Fruit fly (Drosophila melanogaster) whole organism, embryonic: ENCODE results near the gene CG3632.

ENCODE experiments used
- H2.0 ChIP-seq: fragments of 200-800 bp; sonication (Bioruptor generic); IDR thresholded peaks from 2 replicates; pipeline ENCODE4 v1.3.6; 2022; ENCODE audit warnings: missing biosample characterization, missing genetic modification characterization
- cad ChIP-seq: fragments of >200 bp; optimal IDR thresholded peaks from 2 replicates; lab custom pipeline; 2017; ENCODE audit warnings: missing biosample characterization, missing genetic modification characterization
- hb ChIP-seq: fragments of 200-800 bp; sonication (Bioruptor generic); IDR thresholded peaks from 3 replicates; pipeline ENCODE4 v1.3.6; 2022; ENCODE audit warnings: missing biosample characterization, missing genetic modification characterization; ENCODE audit not compliant: partially characterized antibody
- prd ChIP-seq, 3 experiments: fragments of >200 bp in 2 of 3; fragments of 200-800 bp in 1 of 3; sonication (Bioruptor generic) in 1 of 3; optimal IDR thresholded peaks in 2 of 3; IDR thresholded peaks in 1 of 3; 2 replicates in 2 of 3; 3 replicates in 1 of 3; pipeline versions ENCODE4 v1.3.6 to Lab custom; 2017 to 2022; ENCODE audit warnings: missing biosample characterization in 1 of 3, missing genetic modification characterization in 1 of 3
- unpg ChIP-seq: fragments of 200-800 bp; sonication (Bioruptor generic); optimal IDR thresholded peaks from 3 replicates; lab custom pipeline; 2018; ENCODE audit warnings: missing biosample characterization, mild to moderate bottlenecking, missing genetic modification characterization, moderate library complexity
- usp ChIP-seq: fragments of >200 bp; optimal IDR thresholded peaks from 2 replicates; lab custom pipeline; 2017; ENCODE audit warnings: missing biosample characterization, missing genetic modification characterization

DNA sequence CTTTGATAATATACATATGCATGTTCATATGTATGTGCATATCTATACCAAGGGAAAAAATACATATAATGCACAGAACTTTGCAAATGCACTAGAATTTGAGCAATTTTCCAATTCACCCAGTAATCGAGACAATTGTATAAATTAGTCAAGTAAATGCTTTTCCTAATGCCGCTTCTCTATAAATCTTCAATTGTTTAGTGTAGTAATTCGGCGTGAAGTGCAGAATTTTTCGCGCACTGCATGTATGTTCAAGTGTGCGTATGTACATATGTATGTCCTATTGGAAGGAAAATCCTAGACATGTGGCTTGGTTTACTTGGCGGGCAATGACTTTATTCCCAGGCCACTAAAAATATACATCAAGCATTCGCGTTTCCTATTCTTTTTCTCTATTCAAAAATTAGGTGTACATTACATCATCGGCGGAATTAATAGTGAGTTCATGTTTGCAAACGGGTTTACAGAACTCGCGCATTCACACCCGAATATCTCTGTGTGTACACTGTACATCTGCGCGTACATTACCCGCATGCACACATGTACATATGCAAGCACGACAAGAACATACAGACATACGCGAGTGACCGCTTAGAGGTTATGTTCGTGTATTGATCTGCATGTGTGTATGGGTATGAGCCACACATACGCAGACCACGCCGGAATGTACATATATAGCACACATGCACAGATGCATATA, 22.5 kb downstream of the CG3632 start:
- no peak for TF ChIP-seq H2.0 (GFP tag; lab: Robert Waterston, UW)
- no peak for TF ChIP-seq prd (optimal IDR thresholded peaks at IDR 0.05; lab: Kevin White, UChicago)
- TF ChIP-seq prd (GFP tag; IDR thresholded peaks at IDR 0.05; lab: Robert Waterston, UW), result no peak
- no peak for TF ChIP-seq cad (GFP tag; lab: Kevin White, UChicago)
- TF ChIP-seq unpg (GFP tag; lab: Kevin White, UChicago), result no peak
- no peak for TF ChIP-seq hb (GFP tag; lab: Robert Waterston, UW)
- TF ChIP-seq usp (GFP tag; lab: Kevin White, UChicago), result no peak
